Worm (Caenorhabditis elegans) whole organism, L4 larva: Measurements from ENCODE around the gene idpp-6.

Experiments used
- F10B5.3 ChIP-seq: sonication (generic microtip); optimal IDR thresholded peaks from 2 replicates; lab custom pipeline; 2016; ENCODE audit warnings: mild to moderate bottlenecking, missing genetic modification characterization, missing compliant biosample characterization
- F49E8.2 ChIP-seq: sonication (generic microtip); optimal IDR thresholded peaks from 2 replicates; lab custom pipeline; 2016; ENCODE audit warnings: missing compliant biosample characterization, mild to moderate bottlenecking, missing genetic modification characterization, borderline replicate concordance
- Y48G9A.11 ChIP-seq: fragments of 200-800 bp; sonication (Bioruptor generic); IDR thresholded peaks from 2 replicates; pipeline ENCODE4 v1.3.6; 2022; ENCODE audit warnings: missing genetic modification reagents, missing genetic modification characterization, missing compliant biosample characterization
- Y75B8A.6 ChIP-seq: fragments of 200-800 bp; sonication (Bioruptor generic); IDR thresholded peaks from 2 replicates; pipeline ENCODE4 v1.3.6; 2022; ENCODE audit warnings: missing genetic modification reagents, missing genetic modification characterization, missing compliant biosample characterization
- ZK337.2 ChIP-seq: fragments of 200-800 bp; sonication (Bioruptor generic); IDR thresholded peaks from 2 replicates; pipeline ENCODE4 v1.3.6; 2022; ENCODE audit warnings: missing genetic modification reagents, missing genetic modification characterization, missing compliant biosample characterization
- ZK546.5 ChIP-seq, 2 experiments: sonication (generic microtip); optimal IDR thresholded peaks; 2 replicates each; lab custom pipeline; 2017; ENCODE audit warnings: missing biosample characterization in 2 of 2, missing genetic modification characterization in 2 of 2
- arid-1 ChIP-seq: fragments of 200-800 bp; sonication (Bioruptor generic); conservative IDR thresholded peaks from 2 replicates; pipeline ENCODE4 v1.3.6; 2022; ENCODE audit warnings: missing genetic modification reagents, missing genetic modification characterization, missing compliant biosample characterization
- ceh-20 ChIP-seq: fragments of 200-800 bp; sonication (Bioruptor generic); IDR thresholded peaks from 2 replicates; pipeline ENCODE4 v1.3.6; 2022; ENCODE audit warnings: missing genetic modification reagents, missing genetic modification characterization, missing compliant biosample characterization
- ceh-28 ChIP-seq: fragments of 150-350 bp; optimal IDR thresholded peaks from 2 replicates; lab custom pipeline; 2014; ENCODE audit warnings: missing biosample characterization, missing genetic modification reagents, missing genetic modification characterization
- ceh-44 ChIP-seq: fragments of 200-800 bp; sonication (Bioruptor generic); IDR thresholded peaks from 2 replicates; pipeline ENCODE4 v1.3.6; 2022; ENCODE audit warnings: missing genetic modification reagents, missing genetic modification characterization, missing compliant biosample characterization
- ceh-82 ChIP-seq: sonication (generic microtip); optimal IDR thresholded peaks from 2 replicates; lab custom pipeline; 2017; ENCODE audit warnings: missing biosample characterization, missing genetic modification characterization
- ces-1 ChIP-seq: fragments of 150-350 bp; sonication (generic microtip); optimal IDR thresholded peaks from 4 replicates; lab custom pipeline; 2014; ENCODE audit warnings: missing biosample characterization, missing genetic modification reagents, missing genetic modification characterization
- ctbp-1 ChIP-seq: fragments of 200-800 bp; sonication (Bioruptor generic); IDR thresholded peaks from 2 replicates; pipeline ENCODE4 v1.3.6; 2022; ENCODE audit warnings: missing genetic modification reagents, missing genetic modification characterization, missing compliant biosample characterization
- daf-16 ChIP-seq, 3 experiments: sonication (generic microtip); optimal IDR thresholded peaks; 2 replicates each; lab custom pipeline; 2016 to 2017; ENCODE audit warnings: missing genetic modification characterization in 3 of 3, missing genetic modification reagents in 3 of 3, mild to moderate bottlenecking in 2 of 3, missing compliant biosample characterization in 2 of 3, missing biosample characterization in 1 of 3, moderate library complexity in 1 of 3
- daf-8 ChIP-seq: fragments of 200-800 bp; sonication (Bioruptor generic); IDR thresholded peaks from 2 replicates; pipeline ENCODE4 v1.3.6; 2022; ENCODE audit warnings: missing genetic modification characterization, missing compliant biosample characterization
- dmd-6 ChIP-seq: fragments of 200-800 bp; sonication (Bioruptor generic); IDR thresholded peaks from 2 replicates; pipeline ENCODE4 v1.3.6; 2022; ENCODE audit warnings: missing genetic modification reagents, missing genetic modification characterization, missing compliant biosample characterization
- dmd-9 ChIP-seq: fragments of 200-800 bp; sonication (Bioruptor generic); IDR thresholded peaks from 2 replicates; pipeline ENCODE4 v1.3.6; 2022; ENCODE audit warnings: missing genetic modification reagents, missing genetic modification characterization, missing compliant biosample characterization
- dpl-1 ChIP-seq: fragments of 150-350 bp; optimal IDR thresholded peaks from 2 replicates; lab custom pipeline; 2014; ENCODE audit warnings: missing biosample characterization, missing genetic modification reagents, missing genetic modification characterization
- fkh-10 ChIP-seq: fragments of 150-350 bp; optimal IDR thresholded peaks from 2 replicates; lab custom pipeline; 2014; ENCODE audit warnings: missing biosample characterization, missing genetic modification reagents, missing genetic modification characterization
- hlh-11 ChIP-seq: fragments of 200-800 bp; sonication (Bioruptor generic); optimal IDR thresholded peaks from 2 replicates; lab custom pipeline; 2018; ENCODE audit warnings: mild to moderate bottlenecking, missing genetic modification characterization, missing compliant biosample characterization
- hlh-30 ChIP-seq: sonication (generic microtip); optimal IDR thresholded peaks from 2 replicates; lab custom pipeline; 2017; ENCODE audit warnings: antibody characterized with exemption, mild to moderate bottlenecking, missing genetic modification characterization, missing compliant biosample characterization; ENCODE audit not compliant: insufficient read depth
- jun-1 ChIP-seq: fragments of 150-350 bp; optimal IDR thresholded peaks from 2 replicates; lab custom pipeline; 2014; ENCODE audit warnings: missing biosample characterization, missing genetic modification reagents, missing genetic modification characterization
- lim-7 ChIP-seq: fragments of 200-800 bp; sonication (Bioruptor generic); IDR thresholded peaks from 2 replicates; pipeline ENCODE4 v1.3.6; 2022; ENCODE audit warnings: missing genetic modification characterization, missing compliant biosample characterization
- lin-1 ChIP-seq: fragments of 200-800 bp; sonication (Bioruptor generic); IDR thresholded peaks from 2 replicates; pipeline ENCODE4 v1.3.6; 2022; ENCODE audit warnings: missing genetic modification reagents, missing genetic modification characterization, missing compliant biosample characterization
- lin-15B ChIP-seq: fragments of 150-350 bp; sonication (generic microtip); optimal IDR thresholded peaks from 3 replicates; lab custom pipeline; 2014; ENCODE audit warnings: missing biosample characterization, missing genetic modification characterization
- lin-29 ChIP-seq: fragments of 200-800 bp; sonication (Bioruptor generic); IDR thresholded peaks from 2 replicates; pipeline ENCODE4 v1.3.6; 2022; ENCODE audit warnings: missing genetic modification reagents, missing genetic modification characterization, missing compliant biosample characterization
- lir-3 ChIP-seq: sonication (generic microtip); optimal IDR thresholded peaks from 2 replicates; lab custom pipeline; 2016; ENCODE audit warnings: mild to moderate bottlenecking, missing genetic modification characterization, missing compliant biosample characterization
- madf-5 ChIP-seq, 2 experiments: fragments of 200-800 bp; sonication (Bioruptor generic); IDR thresholded peaks; 2 replicates each; pipeline ENCODE4 v1.3.6; 2022; ENCODE audit warnings: missing compliant biosample characterization in 2 of 2, missing genetic modification characterization in 2 of 2
- mes-2 ChIP-seq: sonication (generic microtip); optimal IDR thresholded peaks from 2 replicates; lab custom pipeline; 2016; ENCODE audit warnings: missing genotype, mild to moderate bottlenecking, missing genetic modification characterization, missing compliant biosample characterization; ENCODE audit not compliant: poor library complexity, severe bottlenecking
- mxl-3 ChIP-seq: fragments of 200-800 bp; sonication (Bioruptor generic); optimal IDR thresholded peaks from 2 replicates; lab custom pipeline; 2018; ENCODE audit warnings: mild to moderate bottlenecking, missing genetic modification characterization, missing compliant biosample characterization
- nhr-102 ChIP-seq: sonication (generic microtip); optimal IDR thresholded peaks from 2 replicates; lab custom pipeline; 2016; ENCODE audit warnings: mild to moderate bottlenecking, missing genetic modification characterization, moderate library complexity, missing compliant biosample characterization
- nhr-11 ChIP-seq: fragments of 150-350 bp; optimal IDR thresholded peaks from 2 replicates; lab custom pipeline; 2014; ENCODE audit warnings: missing biosample characterization, missing genetic modification characterization
- nhr-111 ChIP-seq: fragments of 200-800 bp; sonication (Bioruptor generic); optimal IDR thresholded peaks from 2 replicates; lab custom pipeline; 2018; ENCODE audit warnings: mild to moderate bottlenecking, missing genetic modification characterization, missing compliant biosample characterization
- nhr-237 ChIP-seq: sonication (generic microtip); optimal IDR thresholded peaks from 2 replicates; lab custom pipeline; 2017; ENCODE audit warnings: missing biosample characterization, missing genetic modification characterization
- nhr-25 ChIP-seq: sonication (generic microtip); optimal IDR thresholded peaks from 2 replicates; lab custom pipeline; 2017; ENCODE audit warnings: missing genetic modification characterization, mild to moderate bottlenecking, missing compliant biosample characterization, antibody characterized with exemption, moderate library complexity, borderline replicate concordance; ENCODE audit not compliant: insufficient read depth
- nhr-41 ChIP-seq: fragments of 200-800 bp; sonication (Bioruptor generic); IDR thresholded peaks from 2 replicates; pipeline ENCODE4 v1.3.6; 2022; ENCODE audit warnings: missing genetic modification reagents, missing genetic modification characterization, missing compliant biosample characterization
- nhr-48 ChIP-seq: sonication (generic microtip); optimal IDR thresholded peaks from 2 replicates; lab custom pipeline; 2016; ENCODE audit warnings: mild to moderate bottlenecking, missing genetic modification characterization, missing compliant biosample characterization
- nhr-6 ChIP-seq: fragments of 150-350 bp; optimal IDR thresholded peaks from 2 replicates; lab custom pipeline; 2014; ENCODE audit warnings: missing biosample characterization, missing genetic modification characterization
- pqm-1 ChIP-seq: sonication (generic microtip); optimal IDR thresholded peaks from 2 replicates; lab custom pipeline; 2017; ENCODE audit warnings: missing biosample characterization, missing genetic modification characterization
- rbr-2 ChIP-seq: sonication (generic microtip); optimal IDR thresholded peaks from 2 replicates; lab custom pipeline; 2016; ENCODE audit warnings: missing genotype, missing genetic modification characterization, missing compliant biosample characterization
- skn-1 ChIP-seq: fragments of 150-350 bp; optimal IDR thresholded peaks from 2 replicates; lab custom pipeline; 2014; ENCODE audit warnings: missing biosample characterization, missing genetic modification characterization
- snpc-4 ChIP-seq: fragments of 150-350 bp; optimal IDR thresholded peaks from 2 replicates; lab custom pipeline; 2014; ENCODE audit warnings: missing biosample characterization, missing genetic modification characterization
- spr-1 ChIP-seq: sonication (generic microtip); optimal IDR thresholded peaks from 2 replicates; lab custom pipeline; 2016; ENCODE audit warnings: mild to moderate bottlenecking, missing genetic modification characterization, missing compliant biosample characterization
- spr-3 ChIP-seq: fragments of 200-800 bp; sonication (Bioruptor generic); optimal IDR thresholded peaks from 2 replicates; lab custom pipeline; 2018; ENCODE audit warnings: mild to moderate bottlenecking, missing genetic modification characterization, missing compliant biosample characterization
- tag-97 ChIP-seq: fragments of 200-800 bp; sonication (Bioruptor generic); IDR thresholded peaks from 2 replicates; pipeline ENCODE4 v1.3.6; 2022; ENCODE audit warnings: missing genetic modification characterization, missing compliant biosample characterization
- unc-130 ChIP-seq: sonication (generic microtip); optimal IDR thresholded peaks from 2 replicates; lab custom pipeline; 2016; ENCODE audit warnings: missing genetic modification reagents, missing genetic modification characterization, missing compliant biosample characterization
- vab-7 ChIP-seq: fragments of 200-800 bp; sonication (Bioruptor generic); IDR thresholded peaks from 2 replicates; pipeline ENCODE4 v1.3.6; 2022; ENCODE audit warnings: missing genetic modification reagents, missing genetic modification characterization, missing compliant biosample characterization
- zag-1 ChIP-seq: fragments of 150-350 bp; optimal IDR thresholded peaks from 2 replicates; lab custom pipeline; 2014; ENCODE audit warnings: missing biosample characterization, missing genetic modification characterization
- ztf-11 ChIP-seq: fragments of 150-350 bp; optimal IDR thresholded peaks from 2 replicates; lab custom pipeline; 2014; ENCODE audit warnings: missing biosample characterization, missing genetic modification characterization
- ztf-7 ChIP-seq: fragments of 150-350 bp; optimal IDR thresholded peaks from 2 replicates; lab custom pipeline; 2014; ENCODE audit warnings: missing biosample characterization, missing genetic modification characterization

The idpp-6 gene

ce11 chrX:6736358-6736991 lies 46.5 kb upstream of the idpp-6 start:
- TF ChIP-seq ceh-28 = no peak
- TF ChIP-seq unc-130 = no peak
- TF ChIP-seq ztf-11 (tag; lab: Kevin White, UChicago) = no peak
- TF ChIP-seq arid-1 (GFP tag; lab: Robert Waterston, UW) = no peak
- TF ChIP-seq ceh-82 (tag; lab: Kevin White, UChicago) = no peak
- TF ChIP-seq mxl-3 = peak; percentile 80
- no peak for TF ChIP-seq lir-3
- TF ChIP-seq pqm-1 = peak; percentile 34
- TF ChIP-seq hlh-30 (tag; lab: Kevin White, UChicago) = peak; percentile 97
- TF ChIP-seq ces-1 = peak; percentile 59
- TF ChIP-seq spr-3 (GFP tag; lab: Kevin White, UChicago) = no peak
- TF ChIP-seq ctbp-1 (GFP tag; lab: Robert Waterston, UW) = peak; percentile 55; the same call in 1 of the 2 replicates
- TF ChIP-seq lin-1 (GFP tag; lab: Robert Waterston, UW) = peak; percentile 57; the same call in 1 of the 2 replicates
- peak; percentile 14 for TF ChIP-seq nhr-11 (tag; lab: Kevin White, UChicago)
- peak; percentile 96 for TF ChIP-seq nhr-48
- TF ChIP-seq F49E8.2 (tag; lab: Kevin White, UChicago) = no peak
- no peak for TF ChIP-seq spr-1 (tag; lab: Kevin White, UChicago)
- TF ChIP-seq dmd-9 (GFP tag; lab: Robert Waterston, UW) = no peak
- TF ChIP-seq F10B5.3 (tag; lab: Kevin White, UChicago) = no peak
- TF ChIP-seq nhr-25 (tag; lab: Kevin White, UChicago) = peak; percentile 63
- TF ChIP-seq daf-16 (GFP tag; optimal IDR thresholded peaks at IDR 0.05; lab: Kevin White, UChicago) = peak in 1 of 2 experiments; percentile 73
- TF ChIP-seq daf-16 (tag; optimal IDR thresholded peaks at IDR 0.05; lab: Kevin White, UChicago) = peak; percentile 95
- TF ChIP-seq skn-1 (tag; lab: Kevin White, UChicago) = no peak
- no peak for TF ChIP-seq tag-97
- TF ChIP-seq nhr-102 = peak; percentile 71
- TF ChIP-seq lim-7 (GFP tag; lab: Robert Waterston, UW) = no peak
- peak; percentile 91 for TF ChIP-seq dmd-6 (GFP tag; lab: Robert Waterston, UW)
- TF ChIP-seq ceh-20 (GFP tag; lab: Robert Waterston, UW) = peak; percentile 62; the same call in 1 of the 2 replicates
- TF ChIP-seq Y48G9A.11 (GFP tag; lab: Robert Waterston, UW) = no peak
- no peak for TF ChIP-seq ZK546.5 (tag; optimal IDR thresholded peaks at IDR 0.05; lab: Kevin White, UChicago)
- TF ChIP-seq nhr-41 (GFP tag; lab: Robert Waterston, UW) = no peak
- no peak for TF ChIP-seq daf-8 (GFP tag; lab: Robert Waterston, UW)
- TF ChIP-seq lin-29 (GFP tag; lab: Robert Waterston, UW) = peak; percentile 37; the same call in 1 of the 2 replicates
- TF ChIP-seq ztf-7 (tag; lab: Kevin White, UChicago) = no peak
- TF ChIP-seq mes-2 (tag; lab: Kevin White, UChicago) = peak; percentile 25
- TF ChIP-seq jun-1 (tag; lab: Kevin White, UChicago) = no peak
- peak; percentile 95 for TF ChIP-seq hlh-11 (tag; lab: Kevin White, UChicago)
- no peak for TF ChIP-seq ceh-44 (GFP tag; lab: Robert Waterston, UW)
- TF ChIP-seq nhr-237 (tag; lab: Kevin White, UChicago) = no peak
- no peak for TF ChIP-seq Y75B8A.6
- TF ChIP-seq dpl-1 (GFP tag; lab: Kevin White, UChicago) = peak; percentile 45
- no peak for TF ChIP-seq ZK337.2 (GFP tag; lab: Robert Waterston, UW)
- no peak for TF ChIP-seq madf-5 (GFP tag; IDR thresholded peaks at IDR 0.05; lab: Robert Waterston, UW)
- TF ChIP-seq zag-1 (tag; lab: Kevin White, UChicago) = no peak
- TF ChIP-seq nhr-6 (tag; lab: Kevin White, UChicago) = no peak
- peak; percentile 23 for TF ChIP-seq rbr-2
- no peak for TF ChIP-seq snpc-4 (tag; lab: Kevin White, UChicago)
- TF ChIP-seq lin-15B (tag; lab: Kevin White, UChicago) = no peak
- TF ChIP-seq nhr-111 = no peak
- TF ChIP-seq vab-7 (GFP tag; lab: Robert Waterston, UW) = 0 out of 2 replicates have a peak, but pooled peaks have one; percentile 25
- TF ChIP-seq fkh-10 = peak; percentile 52
